Fruit fly (Drosophila melanogaster) whole organism: Measurements from ENCODE around the gene CG43755.

Experiments used
- CG8478 ChIP-seq: fragments of >200 bp; optimal IDR thresholded peaks from 2 replicates; lab custom pipeline; 2018; ENCODE audit warnings: inconsistent platforms
- Dll ChIP-seq: fragments of >200 bp; optimal IDR thresholded peaks from 2 replicates; lab custom pipeline; 2017
- EcR ChIP-seq, 2 experiments: fragments of >200 bp; optimal IDR thresholded peaks; 2 replicates each; lab custom pipeline; 2017; ENCODE audit warnings: missing biosample characterization in 2 of 2, missing genetic modification characterization in 2 of 2, missing genetic modification reagents in 2 of 2
- pan ChIP-seq: fragments of >200 bp; optimal IDR thresholded peaks from 2 replicates; lab custom pipeline; 2017
- psq ChIP-seq: fragments of >200 bp; optimal IDR thresholded peaks from 2 replicates; lab custom pipeline; 2017
- usp ChIP-seq: fragments of >200 bp; optimal IDR thresholded peaks from 2 replicates; lab custom pipeline; 2017; ENCODE audit warnings: missing biosample characterization, missing genetic modification characterization, mixed read lengths

The CG43755 gene

dm6 chr2L:303306-303962 lies 26.1 kb downstream of the CG43755 start:
- TF ChIP-seq CG8478 (lab: Kevin White, UChicago) (no peak), usp (GFP tag; lab: Kevin White, UChicago) (no peak), Dll (no peak), pan (lab: Kevin White, UChicago) (no peak), psq (lab: Kevin White, UChicago) (no peak), EcR (GFP tag; optimal IDR thresholded peaks at IDR 0.05; lab: Kevin White, UChicago) (no peak)

- TF ChIP-seq EcR (GFP tag; optimal IDR thresholded peaks at IDR 0.05; lab: Kevin White, UChicago): no peak
- TF ChIP-seq pan (lab: Kevin White, UChicago): no peak
- TF ChIP-seq Dll: no peak
- no peak for TF ChIP-seq CG8478 (lab: Kevin White, UChicago)
- no peak for TF ChIP-seq usp (GFP tag; lab: Kevin White, UChicago)
- TF ChIP-seq psq (lab: Kevin White, UChicago): no peak
Observed at dm6 chr2L:300877-301706, 28.5 kb downstream of the CG43755 start.

- TF ChIP-seq pan (lab: Kevin White, UChicago) (no peak), EcR (GFP tag; optimal IDR thresholded peaks at IDR 0.05; lab: Kevin White, UChicago) (no peak), CG8478 (lab: Kevin White, UChicago) (no peak), usp (GFP tag; lab: Kevin White, UChicago) (no peak), psq (lab: Kevin White, UChicago) (no peak), Dll (no peak)
Observed at dm6 chr2L:300006-300405, 29.6 kb downstream of the CG43755 start.

dm6 chr2L:299038-299437 lies 30.5 kb downstream of the CG43755 start:
- TF ChIP-seq usp (GFP tag; lab: Kevin White, UChicago) (no peak), EcR (GFP tag; optimal IDR thresholded peaks at IDR 0.05; lab: Kevin White, UChicago) (no peak), Dll (no peak), psq (lab: Kevin White, UChicago) (no peak), CG8478 (lab: Kevin White, UChicago) (no peak), pan (lab: Kevin White, UChicago) (no peak)

- no peak for TF ChIP-seq usp (GFP tag; lab: Kevin White, UChicago)
- TF ChIP-seq Dll: no peak
- no peak for TF ChIP-seq psq (lab: Kevin White, UChicago)
- TF ChIP-seq pan (lab: Kevin White, UChicago): no peak
- TF ChIP-seq CG8478 (lab: Kevin White, UChicago): no peak
- TF ChIP-seq EcR (GFP tag; optimal IDR thresholded peaks at IDR 0.05; lab: Kevin White, UChicago): no peak
Observed at dm6 chr2L:298285-298644, 31.3 kb downstream of the CG43755 start.

dm6 chr2L:297480-298284 lies 31.9 kb downstream of the CG43755 start, which contains the start of gene Pi3K21B:
Gene Pi3K21B (plus strand): TSS chr2L:297880.
- TF ChIP-seq usp (GFP tag; lab: Kevin White, UChicago): no peak
- TF ChIP-seq EcR (GFP tag; optimal IDR thresholded peaks at IDR 0.05; lab: Kevin White, UChicago): no peak
- TF ChIP-seq pan (lab: Kevin White, UChicago): no peak
- no peak for TF ChIP-seq CG8478 (lab: Kevin White, UChicago)
- no peak for TF ChIP-seq psq (lab: Kevin White, UChicago)
- TF ChIP-seq Dll: no peak

- TF ChIP-seq EcR (GFP tag; optimal IDR thresholded peaks at IDR 0.05; lab: Kevin White, UChicago): peak; percentile 73 to 94
- TF ChIP-seq pan (lab: Kevin White, UChicago): no peak
Observed at dm6 chr2L:294452-295362, 34.9 kb downstream of the CG43755 start, which contains the start of the genes U2af38 and Stip1. Gene U2af38 (minus strand): TSS chr2L:294681. Gene Stip1 (plus strand): TSS chr2L:295122.

- TF ChIP-seq EcR (GFP tag; optimal IDR thresholded peaks at IDR 0.05; lab: Kevin White, UChicago): no peak
- no peak for TF ChIP-seq CG8478 (lab: Kevin White, UChicago)
- no peak for TF ChIP-seq usp (GFP tag; lab: Kevin White, UChicago)
- TF ChIP-seq pan (lab: Kevin White, UChicago): no peak
- no peak for TF ChIP-seq psq (lab: Kevin White, UChicago)
- TF ChIP-seq Dll: no peak
Observed at dm6 chr2L:292301-292700, 37.3 kb downstream of the CG43755 start, which contains the start of gene CG11562. Gene CG11562 (plus strand): TSS chr2L:292419.

- TF ChIP-seq CG8478 (lab: Kevin White, UChicago): no peak
- TF ChIP-seq psq (lab: Kevin White, UChicago): no peak
- TF ChIP-seq Dll: no peak
- TF ChIP-seq pan (lab: Kevin White, UChicago): no peak
- no peak for TF ChIP-seq usp (GFP tag; lab: Kevin White, UChicago)
- no peak for TF ChIP-seq EcR (GFP tag; optimal IDR thresholded peaks at IDR 0.05; lab: Kevin White, UChicago)
Observed at dm6 chr2L:291657-292056, 37.9 kb downstream of the CG43755 start, which contains the start of gene CG3625. Gene CG3625 (minus strand): TSS chr2L:291795.

- no peak for TF ChIP-seq EcR (GFP tag; optimal IDR thresholded peaks at IDR 0.05; lab: Kevin White, UChicago)
- TF ChIP-seq CG8478 (lab: Kevin White, UChicago): no peak
- TF ChIP-seq Dll: no peak
- no peak for TF ChIP-seq pan (lab: Kevin White, UChicago)
- no peak for TF ChIP-seq usp (GFP tag; lab: Kevin White, UChicago)
- TF ChIP-seq psq (lab: Kevin White, UChicago): no peak
Observed at dm6 chr2L:290949-291348, 38.6 kb downstream of the CG43755 start.
